Fruit fly (Drosophila melanogaster) whole organism, adult: ENCODE data around the gene H15.

ENCODE experiments used
- CG11617 ChIP-seq: fragments of 200-800 bp; sonication (Bioruptor generic); optimal IDR thresholded peaks from 2 replicates; lab custom pipeline; 2017; ENCODE audit warnings: mild to moderate bottlenecking, missing biosample characterization, missing genetic modification reagents, missing genetic modification characterization
- CG12768 ChIP-seq: fragments of 200-800 bp; sonication (Bioruptor generic); optimal IDR thresholded peaks from 2 replicates; lab custom pipeline; 2017; ENCODE audit warnings: missing biosample characterization, missing genetic modification characterization, mild to moderate bottlenecking, moderate library complexity, missing genetic modification reagents
- CG1620 ChIP-seq: fragments of 200-800 bp; sonication (Bioruptor generic); optimal IDR thresholded peaks from 2 replicates; lab custom pipeline; 2016; ENCODE audit warnings: missing biosample characterization, missing genetic modification characterization
- CG5204 ChIP-seq: fragments of 200-800 bp; sonication (Bioruptor generic); optimal IDR thresholded peaks from 2 replicates; lab custom pipeline; 2016; ENCODE audit warnings: missing biosample characterization, missing genetic modification characterization
- CG7101 ChIP-seq: fragments of 200-800 bp; sonication (Bioruptor generic); optimal IDR thresholded peaks from 2 replicates; lab custom pipeline; 2018; ENCODE audit warnings: missing biosample characterization, mild to moderate bottlenecking, missing genetic modification characterization, moderate library complexity
- Crg-1 ChIP-seq: fragments of 200-800 bp; sonication (Bioruptor generic); optimal IDR thresholded peaks from 2 replicates; lab custom pipeline; 2016; ENCODE audit warnings: missing biosample characterization, missing genetic modification characterization
- cic ChIP-seq: fragments of 200-800 bp; sonication (Bioruptor generic); optimal IDR thresholded peaks from 2 replicates; lab custom pipeline; 2017; ENCODE audit warnings: missing biosample characterization, mild to moderate bottlenecking, missing genetic modification characterization, moderate library complexity
- cnc ChIP-seq, 2 experiments: fragments of >200 bp; optimal IDR thresholded peaks; 2 replicates each; lab custom pipeline; 2017
- kay ChIP-seq: fragments of 200-800 bp; sonication (Bioruptor generic); peaks from one replicate; lab custom pipeline; 2016; ENCODE audit warnings: missing biosample characterization, missing genetic modification characterization, borderline replicate concordance
- ovo ChIP-seq: fragments of 200-800 bp; sonication (Bioruptor generic); optimal IDR thresholded peaks from 2 replicates; lab custom pipeline; 2016; ENCODE audit warnings: missing biosample characterization, missing genetic modification characterization
- tj ChIP-seq: fragments of 200-800 bp; sonication (Bioruptor generic); optimal IDR thresholded peaks from 3 replicates; lab custom pipeline; 2017; ENCODE audit warnings: missing biosample characterization, mild to moderate bottlenecking, missing genetic modification characterization, moderate library complexity

dm6 chr2L:5365841-5366240 is 38.2 kb upstream of the H15 start:
- TF ChIP-seq tj (GFP tag; lab: Kevin White, UChicago) = no peak
- TF ChIP-seq cnc (optimal IDR thresholded peaks at IDR 0.05; lab: Kevin White, UChicago) = no peak
- no peak for TF ChIP-seq kay
- no peak for TF ChIP-seq cic (GFP tag; lab: Kevin White, UChicago)
- no peak for TF ChIP-seq Crg-1 (GFP tag; lab: Kevin White, UChicago)
- TF ChIP-seq ovo (GFP tag; lab: Kevin White, UChicago) = no peak
- no peak for TF ChIP-seq CG11617 (GFP tag; lab: Kevin White, UChicago)
- no peak for TF ChIP-seq CG1620 (GFP tag; lab: Kevin White, UChicago)
- TF ChIP-seq CG12768 (GFP tag; lab: Kevin White, UChicago) = no peak
- TF ChIP-seq CG7101 = no peak
- TF ChIP-seq CG5204 (GFP tag; lab: Kevin White, UChicago) = no peak
